Worm (Caenorhabditis elegans): Measurements from ENCODE around the gene mrpl-53.

- TF ChIP-seq nhr-6 (tag; optimal IDR thresholded peaks at IDR 0.05) (no peak), mdl-1 (tag; optimal IDR thresholded peaks at IDR 0.05) (no peak), F13H6.1 (tag; optimal IDR thresholded peaks at IDR 0.05) (no peak), R02D3.7 (tag; optimal IDR thresholded peaks at IDR 0.05) (no peak), egl-27 (tag; optimal IDR thresholded peaks at IDR 0.05) (no peak), ztf-11 (tag; optimal IDR thresholded peaks at IDR 0.05) (no peak), elt-3 (tag; optimal IDR thresholded peaks at IDR 0.05) (no peak), skn-1 (tag; optimal IDR thresholded peaks at IDR 0.05) (no peak), lin-11 (tag; optimal IDR thresholded peaks at IDR 0.05) (no peak), fos-1 (tag; optimal IDR thresholded peaks at IDR 0.05) (no peak)
These were observed 9.7 kb downstream of the mrpl-53 start for ce11 chrII:9607137-9607536.
